Worm (Caenorhabditis elegans): ENCODE data around the gene pph-1.

- no peak for TF ChIP-seq W03F9.2 (tag; optimal IDR thresholded peaks at IDR 0.05)
- no peak for TF ChIP-seq him-1 (tag; optimal IDR thresholded peaks at IDR 0.05)
Observed at ce11 chrV:10682122-10682521, 20.2 kb upstream of the pph-1 start, which contains the start of gene gsp-1.
